Worm (Caenorhabditis elegans) whole organism, late embryonic: ENCODE data around the gene F55G7.4.
A peak's percentile ranks its signal among the peaks of the same experiment; 100 is the strongest.

Source experiments
- C38D4.7 ChIP-seq: fragments of 200-800 bp; sonication (Bioruptor generic); optimal IDR thresholded peaks from 2 replicates; lab custom pipeline; 2018; ENCODE audit warnings: mild to moderate bottlenecking, missing genetic modification characterization, moderate library complexity, missing compliant biosample characterization
- F13H6.1 ChIP-seq: sonication (generic microtip); optimal IDR thresholded peaks from 2 replicates; lab custom pipeline; 2016; ENCODE audit warnings: missing genetic modification characterization, missing compliant biosample characterization
- K02D7.2 ChIP-seq: sonication (generic microtip); optimal IDR thresholded peaks from 2 replicates; lab custom pipeline; 2017; ENCODE audit warnings: mild to moderate bottlenecking, missing genetic modification characterization, missing compliant biosample characterization
- T23F11.4 ChIP-seq: fragments of 200-800 bp; sonication (Bioruptor generic); optimal IDR thresholded peaks from 2 replicates; lab custom pipeline; 2018; ENCODE audit warnings: mild to moderate bottlenecking, missing genetic modification characterization, missing compliant biosample characterization
- ama-1 ChIP-seq: fragments of 150-350 bp; optimal IDR thresholded peaks from 2 replicates; lab custom pipeline; 2014
- ceh-14 ChIP-seq: sonication (generic microtip); optimal IDR thresholded peaks from 2 replicates; lab custom pipeline; 2016; ENCODE audit warnings: missing genotype, missing genetic modification characterization, missing compliant biosample characterization
- ceh-19 ChIP-seq: fragments of 200-800 bp; sonication (Bioruptor generic); optimal IDR thresholded peaks from 2 replicates; lab custom pipeline; 2018; ENCODE audit warnings: mild to moderate bottlenecking, missing genetic modification characterization, missing compliant biosample characterization
- ceh-2 ChIP-seq: sonication (generic microtip); optimal IDR thresholded peaks from 2 replicates; lab custom pipeline; 2016; ENCODE audit warnings: missing genotype, missing genetic modification characterization, missing compliant biosample characterization
- ceh-22 ChIP-seq: sonication (generic microtip); optimal IDR thresholded peaks from 2 replicates; lab custom pipeline; 2017; ENCODE audit warnings: missing biosample characterization, missing genetic modification characterization
- ceh-24 ChIP-seq: sonication (generic microtip); optimal IDR thresholded peaks from 2 replicates; lab custom pipeline; 2016; ENCODE audit warnings: mild to moderate bottlenecking, missing genetic modification characterization, missing compliant biosample characterization
- ceh-30 ChIP-seq: fragments of 150-350 bp; optimal IDR thresholded peaks from 2 replicates; lab custom pipeline; 2014; ENCODE audit warnings: missing biosample characterization, missing genetic modification characterization
- ceh-31 ChIP-seq: sonication (generic microtip); optimal IDR thresholded peaks from 2 replicates; lab custom pipeline; 2016; ENCODE audit warnings: missing genetic modification characterization, missing compliant biosample characterization
- ceh-48 ChIP-seq: sonication (generic microtip); optimal IDR thresholded peaks from 2 replicates; lab custom pipeline; 2016; ENCODE audit warnings: missing genetic modification characterization, inconsistent platforms, missing compliant biosample characterization
- ceh-9 ChIP-seq: sonication (generic microtip); optimal IDR thresholded peaks from 2 replicates; lab custom pipeline; 2016; ENCODE audit warnings: mild to moderate bottlenecking, missing genetic modification characterization, inconsistent platforms, missing compliant biosample characterization
- che-1 ChIP-seq: sonication (generic microtip); optimal IDR thresholded peaks from 2 replicates; lab custom pipeline; 2016; ENCODE audit warnings: mild to moderate bottlenecking, missing genetic modification characterization, missing compliant biosample characterization
- dmd-4 ChIP-seq: sonication (generic microtip); optimal IDR thresholded peaks from 2 replicates; lab custom pipeline; 2016; ENCODE audit warnings: borderline replicate concordance, missing genetic modification characterization, missing compliant biosample characterization
- elt-2 ChIP-seq: sonication (generic microtip); optimal IDR thresholded peaks from 2 replicates; lab custom pipeline; 2016; ENCODE audit warnings: missing genetic modification reagents, missing genetic modification characterization, missing compliant biosample characterization
- eyg-1 ChIP-seq: sonication (generic microtip); optimal IDR thresholded peaks from 2 replicates; lab custom pipeline; 2016; ENCODE audit warnings: missing genotype, missing genetic modification characterization, missing compliant biosample characterization
- fkh-6 ChIP-seq: sonication (generic microtip); optimal IDR thresholded peaks from 2 replicates; lab custom pipeline; 2016; ENCODE audit warnings: missing genetic modification characterization, missing compliant biosample characterization
- gmeb-2 ChIP-seq: sonication (generic microtip); optimal IDR thresholded peaks from 2 replicates; lab custom pipeline; 2016; ENCODE audit warnings: missing genetic modification characterization, inconsistent platforms, missing compliant biosample characterization
- hlh-13 ChIP-seq: fragments of 200-800 bp; sonication (Bioruptor generic); optimal IDR thresholded peaks from 2 replicates; lab custom pipeline; 2018; ENCODE audit warnings: mild to moderate bottlenecking, missing genetic modification characterization, missing compliant biosample characterization
- madf-2 ChIP-seq: sonication (generic microtip); optimal IDR thresholded peaks from 2 replicates; lab custom pipeline; 2017; ENCODE audit warnings: missing genetic modification characterization, missing compliant biosample characterization
- nfya-1 ChIP-seq: sonication (generic microtip); optimal IDR thresholded peaks from 2 replicates; lab custom pipeline; 2017; ENCODE audit warnings: missing genetic modification characterization, mild to moderate bottlenecking, missing compliant biosample characterization, antibody characterized with exemption, moderate library complexity
- nhr-11 ChIP-seq: fragments of 150-350 bp; optimal IDR thresholded peaks from 2 replicates; lab custom pipeline; 2014; ENCODE audit warnings: missing biosample characterization, missing genetic modification characterization
- nhr-232 ChIP-seq: sonication (generic microtip); optimal IDR thresholded peaks from 2 replicates; lab custom pipeline; 2016; ENCODE audit warnings: missing genetic modification characterization, missing compliant biosample characterization
- npax-4 ChIP-seq: sonication (generic microtip); optimal IDR thresholded peaks from 2 replicates; lab custom pipeline; 2016; ENCODE audit warnings: missing genetic modification characterization, missing compliant biosample characterization
- pag-3 ChIP-seq: sonication (generic microtip); optimal IDR thresholded peaks from 2 replicates; lab custom pipeline; 2016; ENCODE audit warnings: missing compliant biosample characterization, missing genetic modification characterization, borderline replicate concordance
- pha-2 ChIP-seq: sonication (generic microtip); optimal IDR thresholded peaks from 2 replicates; lab custom pipeline; 2017; ENCODE audit warnings: mild to moderate bottlenecking, missing genetic modification characterization, missing compliant biosample characterization
- pros-1 ChIP-seq: fragments of 150-350 bp; optimal IDR thresholded peaks from 2 replicates; lab custom pipeline; 2014; ENCODE audit warnings: missing biosample characterization, missing genetic modification reagents, missing genetic modification characterization
- sdc-2 ChIP-seq: sonication (generic microtip); optimal IDR thresholded peaks from 2 replicates; lab custom pipeline; 2016; ENCODE audit warnings: missing genotype, missing genetic modification characterization, missing compliant biosample characterization
- sox-4 ChIP-seq: sonication (generic microtip); optimal IDR thresholded peaks from 2 replicates; lab custom pipeline; 2017; ENCODE audit warnings: mild to moderate bottlenecking, missing genetic modification characterization, inconsistent platforms, missing compliant biosample characterization
- tbx-2 ChIP-seq: sonication (generic microtip); optimal IDR thresholded peaks from 2 replicates; lab custom pipeline; 2016; ENCODE audit warnings: missing genetic modification characterization, missing compliant biosample characterization
- tbx-7 ChIP-seq: sonication (generic microtip); optimal IDR thresholded peaks from 2 replicates; lab custom pipeline; 2016; ENCODE audit warnings: missing genotype, missing genetic modification characterization, missing compliant biosample characterization
- ttx-3 ChIP-seq: sonication (generic microtip); optimal IDR thresholded peaks from 2 replicates; lab custom pipeline; 2016; ENCODE audit warnings: missing genetic modification reagents, missing genetic modification characterization, missing compliant biosample characterization
- unc-3 ChIP-seq, 2 experiments: fragments of 200-800 bp in 1 of 2; sonication (Bioruptor generic) in 1 of 2; sonication (generic microtip) in 1 of 2; conservative IDR thresholded peaks in 1 of 2; optimal IDR thresholded peaks in 1 of 2; 2 replicates each; pipeline versions ENCODE4 v1.3.6 to Lab custom; 2016 to 2022; ENCODE audit warnings: missing compliant biosample characterization in 2 of 2, missing genetic modification characterization in 2 of 2, missing genetic modification reagents in 1 of 2
- unc-42 ChIP-seq: sonication (generic microtip); optimal IDR thresholded peaks from 2 replicates; lab custom pipeline; 2016; ENCODE audit warnings: missing genotype, missing genetic modification characterization, missing compliant biosample characterization
- unc-55 ChIP-seq: sonication (generic microtip); optimal IDR thresholded peaks from 2 replicates; lab custom pipeline; 2017; ENCODE audit warnings: missing biosample characterization, missing genetic modification reagents, missing genetic modification characterization
- zip-5 ChIP-seq: sonication (generic microtip); optimal IDR thresholded peaks from 2 replicates; lab custom pipeline; 2016; ENCODE audit warnings: missing genetic modification characterization, missing compliant biosample characterization

The F55G7.4 gene

ce11 chrX:11899031-11899430, 28.7 kb upstream of the F55G7.4 start:
- no peak for TF ChIP-seq tbx-7 (tag; lab: Kevin White, UChicago)
- no peak for TF ChIP-seq pros-1 (tag; lab: Kevin White, UChicago)
- peak; percentile 97 for TF ChIP-seq sdc-2 (tag; lab: Kevin White, UChicago)
- TF ChIP-seq unc-55 (GFP tag; lab: Kevin White, UChicago): no peak
- TF ChIP-seq unc-42 (tag; lab: Kevin White, UChicago): peak; percentile 28
- no peak for TF ChIP-seq zip-5 (tag; lab: Kevin White, UChicago)
- no peak for TF ChIP-seq ama-1 (lab: Kevin White, UChicago)
- TF ChIP-seq ceh-22 (tag; lab: Kevin White, UChicago): no peak
- no peak for TF ChIP-seq ceh-24 (tag; lab: Kevin White, UChicago)
- TF ChIP-seq ceh-31 (tag; lab: Kevin White, UChicago): peak; percentile 46
- no peak for TF ChIP-seq nfya-1 (tag; lab: Kevin White, UChicago)
- no peak for TF ChIP-seq ceh-9 (tag; lab: Kevin White, UChicago)
- no peak for TF ChIP-seq gmeb-2 (tag; lab: Kevin White, UChicago)
- no peak for TF ChIP-seq ceh-30 (tag; lab: Kevin White, UChicago)

- TF ChIP-seq pha-2 (tag; lab: Kevin White, UChicago) (no peak), ceh-24 (tag; lab: Kevin White, UChicago) (no peak), elt-2 (tag; lab: Kevin White, UChicago) (no peak), che-1 (tag; lab: Kevin White, UChicago) (no peak), pag-3 (tag; lab: Kevin White, UChicago) (no peak), ceh-19 (GFP tag; lab: Kevin White, UChicago) (no peak)
Observed at ce11 chrX:11902661-11903060, 25.0 kb upstream of the F55G7.4 start, which contains the start of gene Y62H9A.10. Gene Y62H9A.10, minus strand, starts transcription at chrX:11902761.

ce11 chrX:11906626-11907025, 21.1 kb upstream of the F55G7.4 start:
- TF ChIP-seq hlh-13 (GFP tag; lab: Kevin White, UChicago) (no peak), ceh-48 (tag; lab: Kevin White, UChicago) (no peak), C38D4.7 (GFP tag; lab: Kevin White, UChicago) (no peak), unc-3 (GFP tag; conservative IDR thresholded peaks at IDR 0.05; lab: Robert Waterston, UW) (no peak), unc-3 (tag; optimal IDR thresholded peaks at IDR 0.05; lab: Kevin White, UChicago) (no peak), npax-4 (tag; lab: Kevin White, UChicago) (no peak), madf-2 (tag; lab: Kevin White, UChicago) (no peak), fkh-6 (tag; lab: Kevin White, UChicago) (no peak), ttx-3 (tag; lab: Kevin White, UChicago) (no peak), ceh-24 (tag; lab: Kevin White, UChicago) (no peak), unc-55 (GFP tag; lab: Kevin White, UChicago) (no peak), dmd-4 (tag; lab: Kevin White, UChicago) (no peak), ceh-2 (tag; lab: Kevin White, UChicago) (no peak), nhr-11 (tag; lab: Kevin White, UChicago) (no peak), tbx-2 (no peak), zip-5 (tag; lab: Kevin White, UChicago) (no peak), ama-1 (lab: Kevin White, UChicago) (no peak)
- TF ChIP-seq, all 69 proteins: peak for 0

- no peak for TF ChIP-seq gmeb-2 (tag; lab: Kevin White, UChicago)
- no peak for TF ChIP-seq ceh-31 (tag; lab: Kevin White, UChicago)
- no peak for TF ChIP-seq ceh-14 (tag; lab: Kevin White, UChicago)
- no peak for TF ChIP-seq ceh-48 (tag; lab: Kevin White, UChicago)
- TF ChIP-seq unc-3 (GFP tag; conservative IDR thresholded peaks at IDR 0.05; lab: Robert Waterston, UW): no peak
- no peak for TF ChIP-seq unc-3 (tag; optimal IDR thresholded peaks at IDR 0.05; lab: Kevin White, UChicago)
- TF ChIP-seq, all 69 proteins: peak for 0
Observed at ce11 chrX:11907263-11907662, 20.4 kb upstream of the F55G7.4 start, which contains the start of gene Y62H9A.11. Gene Y62H9A.11, minus strand, starts transcription at chrX:11907363.

ce11 chrX:11908226-11908625, 19.5 kb upstream of the F55G7.4 start:
- TF ChIP-seq T23F11.4 (no peak), gmeb-2 (tag; lab: Kevin White, UChicago) (no peak), npax-4 (tag; lab: Kevin White, UChicago) (no peak), F13H6.1 (tag; lab: Kevin White, UChicago) (no peak), dmd-4 (tag; lab: Kevin White, UChicago) (no peak), tbx-7 (tag; lab: Kevin White, UChicago) (no peak), K02D7.2 (no peak), tbx-2 (no peak), sox-4 (no peak), eyg-1 (no peak), nhr-232 (tag; lab: Kevin White, UChicago) (no peak)
